4 worm cellular contexts compared by ENCODE assay signal in the genomic region with DNA sequence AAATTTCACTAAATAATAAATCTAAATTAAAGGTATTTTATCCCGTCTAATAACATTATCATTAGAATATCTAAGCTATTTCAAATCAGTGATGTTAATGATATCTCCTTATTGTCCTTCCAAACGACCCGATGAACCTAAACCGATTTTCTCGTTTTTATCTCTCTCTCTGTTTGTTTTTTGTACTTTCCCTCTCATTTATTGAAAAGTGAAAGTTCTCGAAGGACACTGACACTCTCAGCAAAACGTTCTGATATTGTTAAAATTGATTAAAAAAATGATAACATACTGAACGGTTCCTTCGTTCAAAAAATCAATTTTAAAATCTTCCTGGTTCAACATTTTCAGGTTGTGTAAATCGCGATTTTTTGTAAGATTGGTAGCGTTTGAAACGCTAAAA.
TF ChIP-seq lines count a peak whose summit lies in the region.

A gene (minus strand): TSS at position 89 of the 400 bp plus-strand sequence.

TF ChIP-seq in whole organism, L1 larva, 84 proteins besides CTCF, POLR2A, EP300 and RAD21:
- TF ChIP-seq blmp-1 (tag; optimal IDR thresholded peaks at IDR 0.05; lab: Kevin White, UChicago), result peak; percentile 90
- peak in 1 of 6 experiments; percentile 7 for TF ChIP-seq elt-3 (tag; optimal IDR thresholded peaks at IDR 0.05; lab: Kevin White, UChicago)
- TF ChIP-seq nhr-85 (tag; lab: Kevin White, UChicago), result peak; percentile 55
- no peak for TF ChIP-seq lin-39 (tag; optimal IDR thresholded peaks at IDR 0.05; lab: Kevin White, UChicago)
- TF ChIP-seq zip-4 (GFP tag; optimal IDR thresholded peaks at IDR 0.05; lab: Kevin White, UChicago), result no peak
- no peak for TF ChIP-seq nhr-77 (tag; optimal IDR thresholded peaks at IDR 0.05; lab: Kevin White, UChicago)

TF ChIP-seq in whole organism, L2 larva, 48 proteins besides CTCF, POLR2A, EP300 and RAD21:
- TF ChIP-seq ZK546.5 (tag; optimal IDR thresholded peaks at IDR 0.05; lab: Kevin White, UChicago) (no peak), ama-1 (optimal IDR thresholded peaks at IDR 0.05; lab: Kevin White, UChicago) (no peak), sem-4 (tag; optimal IDR thresholded peaks at IDR 0.05; lab: Kevin White, UChicago) (peak; percentile 33), nhr-10 (tag; optimal IDR thresholded peaks at IDR 0.05; lab: Kevin White, UChicago) (no peak), sma-9 (GFP tag; optimal IDR thresholded peaks at IDR 0.05; lab: Kevin White, UChicago) (peak; percentile 15), sma-9 (tag; optimal IDR thresholded peaks at IDR 0.05; lab: Kevin White, UChicago) (no peak), nhr-25 (tag; optimal IDR thresholded peaks at IDR 0.05; lab: Kevin White, UChicago) (peak; percentile 15), nhr-21 (tag; optimal IDR thresholded peaks at IDR 0.05; lab: Kevin White, UChicago) (peak; percentile 21), nhr-237 (tag; optimal IDR thresholded peaks at IDR 0.05; lab: Kevin White, UChicago) (no peak), peb-1 (tag; optimal IDR thresholded peaks at IDR 0.05; lab: Kevin White, UChicago) (no peak), zag-1 (tag; optimal IDR thresholded peaks at IDR 0.05; lab: Kevin White, UChicago) (no peak), fos-1 (tag; optimal IDR thresholded peaks at IDR 0.05; lab: Kevin White, UChicago) (no peak), blmp-1 (tag; optimal IDR thresholded peaks at IDR 0.05; lab: Kevin White, UChicago; ENCODE audit: insufficient read depth) (peak; percentile 97), lin-13 (GFP tag; optimal IDR thresholded peaks at IDR 0.05; lab: Kevin White, UChicago) (no peak), nhr-23 (tag; optimal IDR thresholded peaks at IDR 0.05; lab: Kevin White, UChicago) (no peak)

TF ChIP-seq in whole organism, L3 larva, 47 proteins besides CTCF, POLR2A, EP300 and RAD21:
- TF ChIP-seq elt-3 (tag; optimal IDR thresholded peaks at IDR 0.05; lab: Kevin White, UChicago) (peak in 1 of 3 experiments; percentile 6), ceh-28 (tag; optimal IDR thresholded peaks at IDR 0.05; lab: Kevin White, UChicago) (no peak), nhr-23 (tag; optimal IDR thresholded peaks at IDR 0.05; lab: Kevin White, UChicago) (peak; percentile 55), nhr-25 (tag; optimal IDR thresholded peaks at IDR 0.05; lab: Kevin White, UChicago) (peak; percentile 67), nhr-43 (tag; optimal IDR thresholded peaks at IDR 0.05; lab: Kevin White, UChicago; ENCODE audit: poor library complexity, severe bottlenecking) (peak; percentile 27)

TF ChIP-seq in whole organism, young adult, 124 proteins besides CTCF, POLR2A, EP300 and RAD21:
- no peak for TF ChIP-seq hmg-1.2 (GFP tag; IDR thresholded peaks at IDR 0.05; lab: Robert Waterston, UW)
- TF ChIP-seq efl-1 (GFP tag; optimal IDR thresholded peaks at IDR 0.05; lab: Kevin White, UChicago), result no peak
- TF ChIP-seq snpc-1.3 (tag; optimal IDR thresholded peaks at IDR 0.05; lab: Kevin White, UChicago; ENCODE audit: insufficient read depth), result no peak
- TF ChIP-seq ztf-6 (GFP tag; IDR thresholded peaks at IDR 0.05; lab: Robert Waterston, UW), result no peak
- TF ChIP-seq lin-40 (tag; optimal IDR thresholded peaks at IDR 0.05; lab: Kevin White, UChicago), result peak; percentile 16
- TF ChIP-seq dox-1 (GFP tag; IDR thresholded peaks at IDR 0.05; lab: Robert Waterston, UW), result no peak
- TF ChIP-seq lin-54 (GFP tag; optimal IDR thresholded peaks at IDR 0.05; lab: Kevin White, UChicago), result no peak
